Worm (Caenorhabditis elegans) whole organism, L4 larva: ENCODE results near the gene gpa-4.

Experiments
- D1046.2 ChIP-seq: fragments of 200-800 bp; sonication (Bioruptor generic); IDR thresholded peaks from 2 replicates; pipeline ENCODE4 v1.3.6; 2022; ENCODE audit warnings: missing genetic modification characterization, missing compliant biosample characterization
- F10B5.3 ChIP-seq: sonication (generic microtip); optimal IDR thresholded peaks from 2 replicates; lab custom pipeline; 2016; ENCODE audit warnings: mild to moderate bottlenecking, missing genetic modification characterization, missing compliant biosample characterization
- F26F4.8 ChIP-seq: fragments of 200-800 bp; sonication (Bioruptor generic); conservative IDR thresholded peaks from 2 replicates; pipeline ENCODE4 v1.3.6; 2022; ENCODE audit warnings: missing genetic modification characterization, missing compliant biosample characterization
- T20F7.1 ChIP-seq: fragments of 200-800 bp; sonication (Bioruptor generic); optimal IDR thresholded peaks from 2 replicates; lab custom pipeline; 2018; ENCODE audit warnings: mild to moderate bottlenecking, missing genetic modification characterization, missing compliant biosample characterization
- Y5F2A.4 ChIP-seq: fragments of 200-800 bp; sonication (Bioruptor generic); optimal IDR thresholded peaks from 2 replicates; lab custom pipeline; 2018; ENCODE audit warnings: mild to moderate bottlenecking, missing genetic modification characterization, missing compliant biosample characterization
- Y75B8A.6 ChIP-seq: fragments of 200-800 bp; sonication (Bioruptor generic); IDR thresholded peaks from 2 replicates; pipeline ENCODE4 v1.3.6; 2022; ENCODE audit warnings: missing genetic modification reagents, missing genetic modification characterization, missing compliant biosample characterization
- ZK337.2 ChIP-seq: fragments of 200-800 bp; sonication (Bioruptor generic); IDR thresholded peaks from 2 replicates; pipeline ENCODE4 v1.3.6; 2022; ENCODE audit warnings: missing genetic modification reagents, missing genetic modification characterization, missing compliant biosample characterization
- ZK546.5 ChIP-seq, 2 experiments: sonication (generic microtip); optimal IDR thresholded peaks; 2 replicates each; lab custom pipeline; 2017; ENCODE audit warnings: missing biosample characterization in 2 of 2, missing genetic modification characterization in 2 of 2
- aly-2 ChIP-seq: sonication (generic microtip); optimal IDR thresholded peaks from 2 replicates; lab custom pipeline; 2018; ENCODE audit warnings: missing biosample characterization, missing genetic modification characterization
- ama-1 ChIP-seq: fragments of 150-350 bp; optimal IDR thresholded peaks from 2 replicates; lab custom pipeline; 2014; ENCODE audit warnings: inconsistent platforms, mixed read lengths
- ceh-62 ChIP-seq: sonication (generic microtip); optimal IDR thresholded peaks from 2 replicates; lab custom pipeline; 2017; ENCODE audit warnings: missing biosample characterization, missing genetic modification characterization
- ceh-82 ChIP-seq: sonication (generic microtip); optimal IDR thresholded peaks from 2 replicates; lab custom pipeline; 2017; ENCODE audit warnings: missing biosample characterization, missing genetic modification characterization
- ces-1 ChIP-seq: fragments of 150-350 bp; sonication (generic microtip); optimal IDR thresholded peaks from 4 replicates; lab custom pipeline; 2014; ENCODE audit warnings: missing biosample characterization, missing genetic modification reagents, missing genetic modification characterization
- ctbp-1 ChIP-seq: fragments of 200-800 bp; sonication (Bioruptor generic); IDR thresholded peaks from 2 replicates; pipeline ENCODE4 v1.3.6; 2022; ENCODE audit warnings: missing genetic modification reagents, missing genetic modification characterization, missing compliant biosample characterization
- daf-16 ChIP-seq, 3 experiments: sonication (generic microtip); optimal IDR thresholded peaks; 2 replicates each; lab custom pipeline; 2016 to 2017; ENCODE audit warnings: missing genetic modification characterization in 3 of 3, missing genetic modification reagents in 3 of 3, mild to moderate bottlenecking in 2 of 3, missing compliant biosample characterization in 2 of 3, missing biosample characterization in 1 of 3, moderate library complexity in 1 of 3
- daf-8 ChIP-seq: fragments of 200-800 bp; sonication (Bioruptor generic); IDR thresholded peaks from 2 replicates; pipeline ENCODE4 v1.3.6; 2022; ENCODE audit warnings: missing genetic modification characterization, missing compliant biosample characterization
- dmd-6 ChIP-seq: fragments of 200-800 bp; sonication (Bioruptor generic); IDR thresholded peaks from 2 replicates; pipeline ENCODE4 v1.3.6; 2022; ENCODE audit warnings: missing genetic modification reagents, missing genetic modification characterization, missing compliant biosample characterization
- dmd-8 ChIP-seq: fragments of 200-800 bp; sonication (Bioruptor generic); IDR thresholded peaks from 2 replicates; pipeline ENCODE4 v1.3.6; 2022; ENCODE audit warnings: missing genetic modification characterization, missing compliant biosample characterization
- dpl-1 ChIP-seq: fragments of 150-350 bp; optimal IDR thresholded peaks from 2 replicates; lab custom pipeline; 2014; ENCODE audit warnings: missing biosample characterization, missing genetic modification reagents, missing genetic modification characterization
- dve-1 ChIP-seq: sonication (generic microtip); optimal IDR thresholded peaks from 2 replicates; lab custom pipeline; 2017; ENCODE audit warnings: antibody characterized with exemption, mild to moderate bottlenecking, missing genetic modification characterization, missing compliant biosample characterization; ENCODE audit not compliant: insufficient read depth
- fkh-10 ChIP-seq: fragments of 150-350 bp; optimal IDR thresholded peaks from 2 replicates; lab custom pipeline; 2014; ENCODE audit warnings: missing biosample characterization, missing genetic modification reagents, missing genetic modification characterization
- fos-1 ChIP-seq: fragments of 150-350 bp; optimal IDR thresholded peaks from 2 replicates; lab custom pipeline; 2014; ENCODE audit warnings: missing biosample characterization, missing genetic modification characterization
- hlh-11 ChIP-seq: fragments of 200-800 bp; sonication (Bioruptor generic); optimal IDR thresholded peaks from 2 replicates; lab custom pipeline; 2018; ENCODE audit warnings: mild to moderate bottlenecking, missing genetic modification characterization, missing compliant biosample characterization
- hmg-1.1 ChIP-seq: fragments of 200-800 bp; sonication (Bioruptor generic); IDR thresholded peaks from 2 replicates; pipeline ENCODE4 v1.3.6; 2022; ENCODE audit warnings: missing genetic modification reagents, missing genetic modification characterization, missing compliant biosample characterization
- lin-13 ChIP-seq: fragments of 150-350 bp; optimal IDR thresholded peaks from 2 replicates; lab custom pipeline; 2014; ENCODE audit warnings: missing biosample characterization, missing genetic modification reagents, missing genetic modification characterization
- lin-15B ChIP-seq: fragments of 150-350 bp; sonication (generic microtip); optimal IDR thresholded peaks from 3 replicates; lab custom pipeline; 2014; ENCODE audit warnings: missing biosample characterization, missing genetic modification characterization
- lin-29 ChIP-seq: fragments of 200-800 bp; sonication (Bioruptor generic); IDR thresholded peaks from 2 replicates; pipeline ENCODE4 v1.3.6; 2022; ENCODE audit warnings: missing genetic modification reagents, missing genetic modification characterization, missing compliant biosample characterization
- lin-39 ChIP-seq: fragments of 150-350 bp; optimal IDR thresholded peaks from 2 replicates; lab custom pipeline; 2014; ENCODE audit warnings: missing biosample characterization, missing genetic modification reagents, missing genetic modification characterization
- lir-3 ChIP-seq: sonication (generic microtip); optimal IDR thresholded peaks from 2 replicates; lab custom pipeline; 2016; ENCODE audit warnings: mild to moderate bottlenecking, missing genetic modification characterization, missing compliant biosample characterization
- lsy-2 ChIP-seq, 2 experiments: fragments of 150-350 bp in 1 of 2; sonication (generic microtip) in 1 of 2; optimal IDR thresholded peaks; 2 replicates each; lab custom pipeline; 2014 to 2017; ENCODE audit warnings: missing biosample characterization in 2 of 2, missing genetic modification characterization in 2 of 2
- madf-9 ChIP-seq: fragments of 200-800 bp; sonication (Bioruptor generic); conservative IDR thresholded peaks from 2 replicates; pipeline ENCODE4 v1.3.6; 2022; ENCODE audit warnings: missing genetic modification reagents, missing genetic modification characterization, missing compliant biosample characterization
- mdl-1 ChIP-seq, 2 experiments: fragments of 150-350 bp in 1 of 2; sonication (generic microtip) in 1 of 2; optimal IDR thresholded peaks; 2 replicates each; lab custom pipeline; 2014 to 2017; ENCODE audit warnings: missing biosample characterization in 2 of 2, missing genetic modification characterization in 2 of 2
- mdt-29 ChIP-seq: fragments of 200-800 bp; sonication (Bioruptor generic); IDR thresholded peaks from 2 replicates; pipeline ENCODE4 v1.3.6; 2022; ENCODE audit warnings: missing genetic modification reagents, missing genetic modification characterization, missing compliant biosample characterization
- nhr-102 ChIP-seq: sonication (generic microtip); optimal IDR thresholded peaks from 2 replicates; lab custom pipeline; 2016; ENCODE audit warnings: mild to moderate bottlenecking, missing genetic modification characterization, moderate library complexity, missing compliant biosample characterization
- nhr-25 ChIP-seq: sonication (generic microtip); optimal IDR thresholded peaks from 2 replicates; lab custom pipeline; 2017; ENCODE audit warnings: missing genetic modification characterization, mild to moderate bottlenecking, missing compliant biosample characterization, antibody characterized with exemption, moderate library complexity, borderline replicate concordance; ENCODE audit not compliant: insufficient read depth
- nhr-28 ChIP-seq: fragments of 150-350 bp; optimal IDR thresholded peaks from 2 replicates; lab custom pipeline; 2014; ENCODE audit warnings: missing biosample characterization, missing genetic modification characterization
- nhr-42 ChIP-seq: fragments of 200-800 bp; sonication (Bioruptor generic); IDR thresholded peaks from 2 replicates; pipeline ENCODE4 v1.3.6; 2022; ENCODE audit warnings: missing genetic modification characterization, missing compliant biosample characterization
- nhr-6 ChIP-seq: fragments of 150-350 bp; optimal IDR thresholded peaks from 2 replicates; lab custom pipeline; 2014; ENCODE audit warnings: missing biosample characterization, missing genetic modification characterization
- pha-4 ChIP-seq, 2 experiments: fragments of 150-350 bp in 1 of 2; fragments of 200-800 bp in 1 of 2; sonication (Bioruptor generic) in 1 of 2; IDR thresholded peaks in 1 of 2; optimal IDR thresholded peaks in 1 of 2; 2 replicates each; pipeline versions ENCODE4 v1.3.6 to Lab custom; 2014 to 2022; ENCODE audit warnings: missing genetic modification characterization in 2 of 2, missing genetic modification reagents in 2 of 2, missing biosample characterization in 1 of 2, missing compliant biosample characterization in 1 of 2
- php-3 ChIP-seq: fragments of 200-800 bp; sonication (Bioruptor generic); IDR thresholded peaks from 2 replicates; pipeline ENCODE4 v1.3.6; 2022; ENCODE audit warnings: missing genetic modification reagents, missing genetic modification characterization, missing compliant biosample characterization
- saeg-2 ChIP-seq: fragments of 200-800 bp; sonication (Bioruptor generic); IDR thresholded peaks from 2 replicates; pipeline ENCODE4 v1.3.6; 2022; ENCODE audit warnings: missing genetic modification reagents, missing genetic modification characterization, missing compliant biosample characterization
- sdz-12 ChIP-seq: fragments of 200-800 bp; sonication (Bioruptor generic); optimal IDR thresholded peaks from 2 replicates; lab custom pipeline; 2018; ENCODE audit warnings: mild to moderate bottlenecking, missing genetic modification characterization, missing compliant biosample characterization
- skn-1 ChIP-seq: fragments of 150-350 bp; optimal IDR thresholded peaks from 2 replicates; lab custom pipeline; 2014; ENCODE audit warnings: missing biosample characterization, missing genetic modification characterization
- snpc-1.2 ChIP-seq: fragments of 200-800 bp; sonication (Bioruptor generic); IDR thresholded peaks from 2 replicates; pipeline ENCODE4 v1.3.6; 2022; ENCODE audit warnings: missing genetic modification reagents, missing genetic modification characterization, missing compliant biosample characterization
- snpc-4 ChIP-seq: fragments of 150-350 bp; optimal IDR thresholded peaks from 2 replicates; lab custom pipeline; 2014; ENCODE audit warnings: missing biosample characterization, missing genetic modification characterization
- spr-3 ChIP-seq: fragments of 200-800 bp; sonication (Bioruptor generic); optimal IDR thresholded peaks from 2 replicates; lab custom pipeline; 2018; ENCODE audit warnings: mild to moderate bottlenecking, missing genetic modification characterization, missing compliant biosample characterization
- zfp-2 ChIP-seq: sonication (generic microtip); optimal IDR thresholded peaks from 2 replicates; lab custom pipeline; 2016; ENCODE audit warnings: mild to moderate bottlenecking, missing genetic modification characterization, missing compliant biosample characterization
- zip-2 ChIP-seq: fragments of 150-350 bp; optimal IDR thresholded peaks from 2 replicates; lab custom pipeline; 2014; ENCODE audit warnings: missing biosample characterization, missing genetic modification characterization

Gene gpa-4

ce11 chrIV:383135-383731 lies 18.3 kb upstream of the gpa-4 start, which contains the start of gene spl-1 (continued):
- TF ChIP-seq skn-1, result no peak
- TF ChIP-seq ZK546.5 (tag; optimal IDR thresholded peaks at IDR 0.05; lab: Kevin White, UChicago), result no peak
- no peak for TF ChIP-seq ceh-62 (tag; lab: Kevin White, UChicago)
- no peak for TF ChIP-seq dpl-1 (GFP tag; lab: Kevin White, UChicago)
- no peak for TF ChIP-seq ZK337.2 (GFP tag; lab: Robert Waterston, UW)
- no peak for TF ChIP-seq daf-8 (GFP tag; lab: Robert Waterston, UW)
- TF ChIP-seq hlh-11 (tag; lab: Kevin White, UChicago), result peak; percentile 36
- no peak for TF ChIP-seq sdz-12 (GFP tag; lab: Kevin White, UChicago)
- no peak for TF ChIP-seq nhr-102 (tag; lab: Kevin White, UChicago)
- TF ChIP-seq nhr-42, result no peak
- TF ChIP-seq T20F7.1 (GFP tag; lab: Kevin White, UChicago), result peak; percentile 29
- TF ChIP-seq spr-3, result no peak
- TF ChIP-seq nhr-6 (tag; lab: Kevin White, UChicago), result no peak
- TF ChIP-seq nhr-25, result no peak
- no peak for TF ChIP-seq fkh-10 (GFP tag; lab: Kevin White, UChicago)
- TF ChIP-seq zfp-2 (tag; lab: Kevin White, UChicago), result no peak
- TF ChIP-seq dmd-8 (GFP tag; lab: Robert Waterston, UW), result no peak
- TF ChIP-seq mdt-29 (GFP tag; lab: Robert Waterston, UW), result no peak
- TF ChIP-seq lin-29 (GFP tag; lab: Robert Waterston, UW), result no peak
- TF ChIP-seq lin-39 (tag; lab: Kevin White, UChicago), result no peak
- TF ChIP-seq aly-2 (tag; lab: Kevin White, UChicago), result no peak
- TF ChIP-seq madf-9 (GFP tag; lab: Robert Waterston, UW), result no peak
- TF ChIP-seq ceh-82 (tag; lab: Kevin White, UChicago), result no peak
- TF ChIP-seq lir-3 (tag; lab: Kevin White, UChicago), result no peak
- TF ChIP-seq php-3 (GFP tag; lab: Robert Waterston, UW), result peak; percentile 66; the same call in 1 of the 2 replicates
- TF ChIP-seq dmd-6 (GFP tag; lab: Robert Waterston, UW), result peak; percentile 46; the same call in 1 of the 2 replicates
- peak; percentile 83 for TF ChIP-seq nhr-28 (tag; lab: Kevin White, UChicago)
- TF ChIP-seq hmg-1.1 (GFP tag; lab: Robert Waterston, UW), result no peak
- TF ChIP-seq mdl-1 (tag; optimal IDR thresholded peaks at IDR 0.05; lab: Kevin White, UChicago), result no peak
- no peak for TF ChIP-seq ces-1
- TF ChIP-seq snpc-1.2 (GFP tag; lab: Robert Waterston, UW), result no peak
- no peak for TF ChIP-seq saeg-2 (GFP tag; lab: Robert Waterston, UW)
- TF ChIP-seq snpc-4 (tag; lab: Kevin White, UChicago), result no peak
- TF ChIP-seq daf-16 (GFP tag; optimal IDR thresholded peaks at IDR 0.05; lab: Kevin White, UChicago), result no peak
- peak; percentile 88 for TF ChIP-seq daf-16 (tag; optimal IDR thresholded peaks at IDR 0.05; lab: Kevin White, UChicago)
- no peak for TF ChIP-seq ctbp-1 (GFP tag; lab: Robert Waterston, UW)
- TF ChIP-seq lsy-2 (tag; optimal IDR thresholded peaks at IDR 0.05; lab: Kevin White, UChicago), result peak in 1 of 2 experiments; percentile 2
- no peak for TF ChIP-seq F26F4.8 (GFP tag; lab: Robert Waterston, UW)
- TF ChIP-seq dve-1 (tag; lab: Kevin White, UChicago), result peak; percentile 47
- TF ChIP-seq lin-13 (GFP tag; lab: Kevin White, UChicago), result no peak
- no peak for TF ChIP-seq lin-15B (tag; lab: Kevin White, UChicago)
- TF ChIP-seq pha-4 (GFP tag; IDR thresholded peaks at IDR 0.05; lab: Robert Waterston, UW), result no peak
- TF ChIP-seq pha-4 (tag; optimal IDR thresholded peaks at IDR 0.05; lab: Kevin White, UChicago), result no peak
- no peak for TF ChIP-seq Y5F2A.4 (GFP tag; lab: Kevin White, UChicago)
- TF ChIP-seq D1046.2 (GFP tag; lab: Robert Waterston, UW), result no peak
- no peak for TF ChIP-seq fos-1 (tag; lab: Kevin White, UChicago)
- TF ChIP-seq zip-2 (tag; lab: Kevin White, UChicago), result no peak
- TF ChIP-seq F10B5.3 (tag; lab: Kevin White, UChicago), result no peak
- no peak for TF ChIP-seq Y75B8A.6 (GFP tag; lab: Robert Waterston, UW)
- TF ChIP-seq ama-1, result no peak
